Fruit fly (Drosophila melanogaster) whole organism, wandering third instar larva: ENCODE data around the gene CG12499.

Experiments used
- Abd-B ChIP-seq: fragments of >200 bp; optimal IDR thresholded peaks from 2 replicates; lab custom pipeline; 2017; ENCODE audit warnings: missing biosample characterization, missing genetic modification characterization
- CG32264 ChIP-seq: fragments of 200-800 bp; sonication (Bioruptor generic); optimal IDR thresholded peaks from 2 replicates; lab custom pipeline; 2016; ENCODE audit warnings: missing biosample characterization, missing genetic modification characterization
- CG9705 ChIP-seq: fragments of 200-800 bp; sonication (Bioruptor generic); optimal IDR thresholded peaks from 2 replicates; lab custom pipeline; 2018; ENCODE audit warnings: missing biosample characterization, mild to moderate bottlenecking, missing genetic modification characterization
- CrebA ChIP-seq: fragments of 200-800 bp; sonication (Bioruptor generic); optimal IDR thresholded peaks from 2 replicates; lab custom pipeline; 2016; ENCODE audit warnings: missing biosample characterization, mild to moderate bottlenecking, missing genetic modification characterization, borderline replicate concordance
- Dfd ChIP-seq: fragments of >200 bp; optimal IDR thresholded peaks from 2 replicates; lab custom pipeline; 2017; ENCODE audit warnings: missing biosample characterization, missing genetic modification characterization
- Dif ChIP-seq: fragments of 200-275, 200-300 bp; sonication (Bioruptor generic); optimal IDR thresholded peaks from 2 replicates; lab custom pipeline; 2018; ENCODE audit warnings: missing biosample characterization, missing genetic modification characterization; ENCODE audit not compliant: partially characterized antibody
- GATAd ChIP-seq: sonication (Bioruptor generic); optimal IDR thresholded peaks from 2 replicates; lab custom pipeline; 2016; ENCODE audit warnings: missing biosample characterization, missing genetic modification characterization
- HLH106 ChIP-seq: fragments of 200-800 bp; optimal IDR thresholded peaks from 3 replicates; lab custom pipeline; 2019; ENCODE audit warnings: missing biosample characterization, mild to moderate bottlenecking, missing genetic modification characterization, moderate library complexity
- Hnf4 ChIP-seq: fragments of 200-800 bp; sonication (Bioruptor generic); optimal IDR thresholded peaks from 2 replicates; lab custom pipeline; 2016; ENCODE audit warnings: missing biosample characterization, mild to moderate bottlenecking, missing genetic modification characterization
- Hr78 ChIP-seq: fragments of >200 bp; optimal IDR thresholded peaks from 2 replicates; lab custom pipeline; 2017; ENCODE audit warnings: missing biosample characterization, missing genetic modification characterization
- Hr83 ChIP-seq: fragments of 200-300 bp; sonication (Bioruptor generic); optimal IDR thresholded peaks from 2 replicates; lab custom pipeline; 2016; ENCODE audit warnings: missing biosample characterization, mild to moderate bottlenecking, missing genetic modification characterization, moderate library complexity; ENCODE audit not compliant: poor library complexity, severe bottlenecking
- Jra ChIP-seq: sonication (Bioruptor generic); optimal IDR thresholded peaks from 2 replicates; lab custom pipeline; 2016; ENCODE audit warnings: missing biosample characterization, missing genetic modification characterization
- Mio ChIP-seq: sonication (Bioruptor generic); optimal IDR thresholded peaks from 2 replicates; lab custom pipeline; 2016; ENCODE audit warnings: missing biosample characterization, missing genetic modification characterization
- Myc ChIP-seq: fragments of >200 bp; optimal IDR thresholded peaks from 2 replicates; lab custom pipeline; 2017
- N ChIP-seq: fragments of >200 bp; optimal IDR thresholded peaks from 2 replicates; lab custom pipeline; 2018; ENCODE audit warnings: missing biosample characterization, missing external identifiers, missing genetic modification characterization
- OdsH ChIP-seq: fragments of 200-800 bp; sonication (Bioruptor generic); optimal IDR thresholded peaks from 2 replicates; lab custom pipeline; 2016; ENCODE audit warnings: missing biosample characterization, mild to moderate bottlenecking, missing genetic modification characterization
- Rel ChIP-seq, 2 experiments: fragments of 200-800 bp; sonication (Bioruptor generic) in 1 of 2; optimal IDR thresholded peaks; 2 replicates in 1 of 2; 3 replicates in 1 of 2; lab custom pipeline; 2016 to 2019; ENCODE audit warnings: mild to moderate bottlenecking in 2 of 2, missing biosample characterization in 2 of 2, missing genetic modification characterization in 2 of 2, moderate library complexity in 1 of 2
- Sp1 ChIP-seq: fragments of 200-800 bp; sonication (Bioruptor generic); optimal IDR thresholded peaks from 3 replicates; lab custom pipeline; 2019; ENCODE audit warnings: missing biosample characterization, mild to moderate bottlenecking, missing genetic modification characterization, moderate library complexity
- Vsx2 ChIP-seq: fragments of 200-300, 225-300 bp; sonication (Bioruptor generic); optimal IDR thresholded peaks from 2 replicates; lab custom pipeline; 2018; ENCODE audit warnings: missing biosample characterization, missing genetic modification characterization; ENCODE audit not compliant: partially characterized antibody
- br ChIP-seq: fragments of 200-800 bp; sonication (Bioruptor generic); optimal IDR thresholded peaks from 2 replicates; lab custom pipeline; 2016; ENCODE audit warnings: missing biosample characterization, missing genetic modification characterization
- brk ChIP-seq: fragments of 200-800 bp; sonication (Bioruptor generic); optimal IDR thresholded peaks from 2 replicates; lab custom pipeline; 2016; ENCODE audit warnings: missing biosample characterization, mild to moderate bottlenecking, missing genetic modification characterization
- dl ChIP-seq, 2 experiments: fragments of 175-275, 200-275 bp in 1 of 2; fragments of 200-275 bp in 1 of 2; sonication (Bioruptor generic); optimal IDR thresholded peaks; lab custom pipeline; 2018; ENCODE audit warnings: mild to moderate bottlenecking in 2 of 2, missing biosample characterization in 2 of 2, missing genetic modification characterization in 2 of 2, moderate library complexity in 2 of 2; ENCODE audit not compliant: partially characterized antibody in 2 of 2, insufficient read depth in 1 of 2
- dmrt93B ChIP-seq: fragments of 200-800 bp; sonication (Bioruptor generic); optimal IDR thresholded peaks from 2 replicates; lab custom pipeline; 2018; ENCODE audit warnings: missing biosample characterization, mild to moderate bottlenecking, missing genetic modification characterization
- dsf ChIP-seq: sonication (Bioruptor generic); optimal IDR thresholded peaks from 2 replicates; lab custom pipeline; 2016; ENCODE audit warnings: missing biosample characterization, missing genetic modification characterization, borderline replicate concordance
- ey ChIP-seq: fragments of 200-800 bp; sonication (Bioruptor generic); optimal IDR thresholded peaks from 2 replicates; lab custom pipeline; 2016; ENCODE audit warnings: missing biosample characterization, missing genetic modification characterization
- foxo ChIP-seq, 2 experiments: fragments of 200-800 bp; sonication (Bioruptor generic); optimal IDR thresholded peaks; 2 replicates in 1 of 2; 3 replicates in 1 of 2; lab custom pipeline; 2016 to 2017; ENCODE audit warnings: missing biosample characterization in 2 of 2, missing genetic modification characterization in 2 of 2
- fru ChIP-seq: fragments of 200-800 bp; sonication (Bioruptor generic); optimal IDR thresholded peaks from 3 replicates; lab custom pipeline; 2016; ENCODE audit warnings: missing biosample characterization, mild to moderate bottlenecking, missing genetic modification characterization
- h ChIP-seq: fragments of 200-800 bp; sonication (Bioruptor generic); optimal IDR thresholded peaks from 3 replicates; lab custom pipeline; 2016; ENCODE audit warnings: missing biosample characterization, mild to moderate bottlenecking, missing genetic modification characterization
- jim ChIP-seq: fragments of 175-275, 200-325 bp; sonication (Bioruptor generic); optimal IDR thresholded peaks from 2 replicates; lab custom pipeline; 2016; ENCODE audit warnings: missing biosample characterization, mild to moderate bottlenecking, missing genetic modification characterization
- lola ChIP-seq: fragments of >200 bp; optimal IDR thresholded peaks from 2 replicates; lab custom pipeline; 2017; ENCODE audit warnings: missing biosample characterization, missing genetic modification characterization
- pan ChIP-seq: fragments of >200 bp; optimal IDR thresholded peaks from 2 replicates; lab custom pipeline; 2017
- psq ChIP-seq: fragments of 200-800 bp; sonication (Bioruptor generic); optimal IDR thresholded peaks from 3 replicates; lab custom pipeline; 2017; ENCODE audit warnings: missing biosample characterization, mild to moderate bottlenecking, missing genetic modification characterization, moderate library complexity
- rgr ChIP-seq: fragments of 200-800 bp; sonication (Bioruptor generic); optimal IDR thresholded peaks from 3 replicates; lab custom pipeline; 2016; ENCODE audit warnings: missing biosample characterization, mild to moderate bottlenecking, missing genetic modification characterization
- sage ChIP-seq: fragments of 200-800 bp; sonication (Bioruptor generic); optimal IDR thresholded peaks from 2 replicates; lab custom pipeline; 2016; ENCODE audit warnings: missing biosample characterization, mild to moderate bottlenecking, missing genetic modification characterization
- sv ChIP-seq: fragments of 200-800 bp; sonication (Bioruptor generic); optimal IDR thresholded peaks from 3 replicates; lab custom pipeline; 2016; ENCODE audit warnings: missing biosample characterization, missing genetic modification characterization
- tai ChIP-seq: sonication (Bioruptor generic); optimal IDR thresholded peaks from 2 replicates; lab custom pipeline; 2016; ENCODE audit warnings: missing biosample characterization, missing genetic modification characterization
- usp ChIP-seq: fragments of >200 bp; optimal IDR thresholded peaks from 2 replicates; lab custom pipeline; 2017; ENCODE audit warnings: missing biosample characterization, missing genetic modification characterization
- woc ChIP-seq: sonication (Bioruptor generic); optimal IDR thresholded peaks from 2 replicates; lab custom pipeline; 2016; ENCODE audit warnings: missing biosample characterization, mild to moderate bottlenecking, missing genetic modification characterization

Gene CG12499

DNA sequence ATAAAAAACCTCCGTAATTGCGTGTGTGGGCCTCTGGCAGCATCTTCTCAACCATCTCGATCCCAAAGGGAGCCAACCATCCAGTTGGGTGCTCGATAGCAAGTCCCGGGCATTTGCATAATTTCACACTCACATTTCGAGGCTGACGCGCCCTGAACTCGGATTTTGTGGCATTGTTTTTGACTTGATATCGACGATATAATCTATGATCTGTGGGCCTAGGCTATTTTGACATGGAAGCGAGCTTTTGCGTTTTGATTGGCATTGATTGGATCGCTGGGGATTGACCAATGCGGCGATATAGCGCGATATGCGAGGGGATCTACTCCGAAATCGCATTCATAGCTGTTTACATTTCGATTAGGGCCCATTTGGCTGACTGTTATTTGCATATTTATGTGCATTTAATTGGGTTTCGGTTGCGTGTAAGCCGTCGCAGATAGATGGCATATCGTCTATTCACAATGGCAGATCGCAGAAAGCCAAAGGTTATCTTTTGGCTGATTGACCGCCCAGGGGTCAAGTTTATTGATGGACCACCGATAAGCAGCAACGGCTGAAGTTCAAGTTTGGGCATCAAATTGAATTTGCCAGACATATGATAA is 14.1 kb downstream of the CG12499 start:
- no peak for TF ChIP-seq Mio
- TF ChIP-seq Hnf4 (GFP tag; lab: Kevin White, UChicago) = no peak

DNA sequence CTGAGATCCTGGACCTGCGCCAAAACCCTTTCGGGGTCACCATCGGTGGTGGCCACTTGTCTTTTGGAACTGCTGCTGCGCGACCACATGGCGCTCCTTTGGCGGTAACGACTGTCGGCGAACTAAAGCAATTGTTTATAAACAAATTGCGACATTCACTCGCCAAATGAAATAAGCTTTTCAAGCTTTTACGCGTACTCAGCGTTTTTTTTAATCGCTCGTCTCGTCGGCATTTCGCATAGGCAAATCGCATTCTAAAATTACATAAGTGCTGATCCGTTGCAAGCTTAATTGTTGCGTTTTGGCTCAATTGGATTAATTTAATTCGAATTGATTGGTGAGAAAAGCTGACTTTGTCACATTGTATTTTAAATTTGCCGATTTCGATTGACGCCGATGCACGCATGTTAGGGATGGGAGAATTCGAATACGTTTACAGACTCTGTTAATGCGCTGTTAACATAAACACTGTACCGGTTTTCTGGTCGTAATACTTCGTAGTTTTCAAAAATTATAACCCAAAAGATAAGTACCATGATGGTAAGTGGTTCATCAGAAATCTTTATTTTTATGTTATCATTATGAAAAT is 21.7 kb downstream of the CG12499 start, which contains the start of gene pinta:
Gene pinta, minus strand, starts transcription at position 328 of the 589 bp plus-strand sequence.
- no peak for TF ChIP-seq Dif (GFP tag; lab: Kevin White, UChicago)
- TF ChIP-seq brk (GFP tag; lab: Kevin White, UChicago) = no peak
- TF ChIP-seq ey (GFP tag; lab: Kevin White, UChicago) = no peak
- TF ChIP-seq Hnf4 (GFP tag; lab: Kevin White, UChicago) = no peak
- TF ChIP-seq sv (GFP tag; lab: Kevin White, UChicago) = no peak
- TF ChIP-seq Vsx2 (GFP tag; lab: Kevin White, UChicago) = no peak
- TF ChIP-seq usp (GFP tag; lab: Kevin White, UChicago) = no peak
- TF ChIP-seq Sp1 = no peak
- TF ChIP-seq tai (GFP tag; lab: Kevin White, UChicago) = no peak
- TF ChIP-seq woc (GFP tag; lab: Kevin White, UChicago) = no peak
- TF ChIP-seq CrebA (GFP tag; lab: Kevin White, UChicago) = no peak
- no peak for TF ChIP-seq dmrt93B
- TF ChIP-seq psq (GFP tag; lab: Kevin White, UChicago) = no peak
- TF ChIP-seq Hr78 (GFP tag; lab: Kevin White, UChicago) = no peak
- TF ChIP-seq foxo (GFP tag; optimal IDR thresholded peaks at IDR 0.05; lab: Kevin White, UChicago) = no peak
- TF ChIP-seq rgr (GFP tag; lab: Kevin White, UChicago) = no peak
- TF ChIP-seq GATAd (GFP tag; lab: Kevin White, UChicago) = no peak
- no peak for TF ChIP-seq Hr83 (GFP tag; lab: Kevin White, UChicago)
- no peak for TF ChIP-seq lola (GFP tag; lab: Kevin White, UChicago)
- TF ChIP-seq, all 38 proteins: peak for 0

DNA sequence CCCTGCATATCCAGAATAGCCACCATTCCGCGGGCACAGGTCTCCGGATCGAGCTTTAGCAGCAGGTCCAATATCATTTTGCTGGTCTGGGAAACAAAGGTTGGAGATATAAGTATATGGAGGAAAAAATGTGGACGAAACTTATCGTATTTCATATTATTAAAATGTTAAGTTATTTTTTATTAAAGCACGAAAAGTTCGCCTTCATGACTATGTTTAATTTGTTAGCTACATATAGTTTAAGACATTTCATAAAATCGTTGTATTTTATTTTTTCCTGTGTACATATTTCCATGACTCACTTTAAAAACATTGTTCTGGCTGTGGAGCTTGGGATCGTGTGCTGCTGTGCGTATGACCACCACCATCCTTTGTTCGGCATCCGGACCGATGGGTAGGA is 22.4 kb downstream of the CG12499 start:
- TF ChIP-seq HLH106 (tag; lab: Kevin White, UChicago) (peak; percentile 36), Jra (GFP tag; lab: Kevin White, UChicago) (peak; percentile 33), N (no peak), Hr78 (GFP tag; lab: Kevin White, UChicago) (no peak), brk (GFP tag; lab: Kevin White, UChicago) (no peak), CG9705 (GFP tag; lab: Kevin White, UChicago) (no peak), Dif (GFP tag; lab: Kevin White, UChicago) (no peak), br (GFP tag; lab: Kevin White, UChicago) (peak; percentile 40), tai (GFP tag; lab: Kevin White, UChicago) (no peak), sage (GFP tag; lab: Kevin White, UChicago) (peak; percentile 41), Myc (lab: Kevin White, UChicago) (no peak), psq (GFP tag; lab: Kevin White, UChicago) (peak; percentile 44), Mio (no peak), pan (lab: Kevin White, UChicago) (no peak), dsf (GFP tag; lab: Kevin White, UChicago) (no peak), Hr83 (GFP tag; lab: Kevin White, UChicago) (no peak), dmrt93B (no peak), Dfd (GFP tag; lab: Kevin White, UChicago) (no peak), GATAd (GFP tag; lab: Kevin White, UChicago) (no peak), OdsH (GFP tag; lab: Kevin White, UChicago) (peak; percentile 61), dl (GFP tag; optimal IDR thresholded peaks at IDR 0.05; lab: Kevin White, UChicago; ENCODE audit: insufficient read depth in 1 of 2, partially characterized antibody in 2 of 2) (no peak), foxo (GFP tag; optimal IDR thresholded peaks at IDR 0.05; lab: Kevin White, UChicago) (peak in 1 of 2 experiments; percentile 70), Abd-B (GFP tag; lab: Kevin White, UChicago) (no peak), rgr (GFP tag; lab: Kevin White, UChicago) (peak; percentile 58), fru (GFP tag; lab: Kevin White, UChicago) (peak; percentile 39), Vsx2 (GFP tag; lab: Kevin White, UChicago) (no peak), Hnf4 (GFP tag; lab: Kevin White, UChicago) (no peak), lola (GFP tag; lab: Kevin White, UChicago) (no peak), CrebA (GFP tag; lab: Kevin White, UChicago) (no peak), h (GFP tag; lab: Kevin White, UChicago) (peak; percentile 51), Rel (GFP tag; optimal IDR thresholded peaks at IDR 0.05; lab: Kevin White, UChicago) (no peak), Rel (tag; optimal IDR thresholded peaks at IDR 0.05; lab: Kevin White, UChicago) (no peak), sv (GFP tag; lab: Kevin White, UChicago) (no peak), woc (GFP tag; lab: Kevin White, UChicago) (no peak), usp (GFP tag; lab: Kevin White, UChicago) (no peak), jim (GFP tag; lab: Kevin White, UChicago) (no peak), CG32264 (GFP tag; lab: Kevin White, UChicago) (no peak), ey (GFP tag; lab: Kevin White, UChicago) (peak; percentile 37), Sp1 (no peak)
